Fruit fly (Drosophila melanogaster) whole organism, prepupa: ENCODE results near the gene CG13012.
A peak's percentile ranks its signal among the peaks of the same experiment; 100 is the strongest.

Source experiments
- Blimp-1 ChIP-seq: fragments of 200-800 bp; sonication (Bioruptor generic); optimal IDR thresholded peaks from 3 replicates; lab custom pipeline; 2017; ENCODE audit warnings: missing biosample characterization, missing genetic modification characterization, mild to moderate bottlenecking, moderate library complexity, missing genetic modification reagents
- CG10669 ChIP-seq: fragments of 200-800 bp; sonication (Bioruptor generic); optimal IDR thresholded peaks from 3 replicates; lab custom pipeline; 2018; ENCODE audit warnings: missing biosample characterization, mild to moderate bottlenecking, missing genetic modification characterization, moderate library complexity
- CG11294 ChIP-seq: fragments of 200-800 bp; sonication (Bioruptor generic); IDR thresholded peaks from 2 replicates; pipeline ENCODE4 v1.3.6; 2022; ENCODE audit warnings: missing biosample characterization, missing genetic modification characterization
- CG11762 ChIP-seq: fragments of 200-800 bp; sonication (Bioruptor generic); optimal IDR thresholded peaks from 3 replicates; lab custom pipeline; 2016; ENCODE audit warnings: missing biosample characterization, missing genetic modification characterization; ENCODE audit not compliant: insufficient read depth
- CG11902 ChIP-seq: fragments of 200-800 bp; sonication (Bioruptor generic); optimal IDR thresholded peaks from 3 replicates; lab custom pipeline; 2016; ENCODE audit warnings: missing biosample characterization, missing genetic modification characterization
- CG15336 ChIP-seq: fragments of 200-800 bp; sonication (Bioruptor generic); IDR thresholded peaks from 2 replicates; pipeline ENCODE4 v1.3.6; 2022; ENCODE audit warnings: missing biosample characterization, missing genetic modification characterization
- CG1621 ChIP-seq: fragments of 200-800 bp; sonication (Bioruptor generic); optimal IDR thresholded peaks from 3 replicates; lab custom pipeline; 2018; ENCODE audit warnings: missing biosample characterization, mild to moderate bottlenecking, missing genetic modification characterization
- CG16779 ChIP-seq: fragments of 200-800 bp; sonication (Bioruptor generic); optimal IDR thresholded peaks from 3 replicates; lab custom pipeline; 2017; ENCODE audit warnings: missing biosample characterization, mild to moderate bottlenecking, missing genetic modification characterization
- CG3032 ChIP-seq: fragments of 200-800 bp; optimal IDR thresholded peaks from 2 replicates; lab custom pipeline; 2019; ENCODE audit warnings: missing biosample characterization, mild to moderate bottlenecking, missing genetic modification characterization, moderate library complexity
- CG31627 ChIP-seq: fragments of 200-800 bp; sonication (Bioruptor generic); optimal IDR thresholded peaks from 3 replicates; lab custom pipeline; 2016; ENCODE audit warnings: missing biosample characterization, missing genetic modification characterization
- CG32006 ChIP-seq: fragments of 200-800 bp; sonication (Bioruptor generic); optimal IDR thresholded peaks from 3 replicates; lab custom pipeline; 2017; ENCODE audit warnings: missing biosample characterization, mild to moderate bottlenecking, missing genetic modification characterization
- CG34406 ChIP-seq: fragments of 200-800 bp; sonication (Bioruptor generic); optimal IDR thresholded peaks from 3 replicates; lab custom pipeline; 2016; ENCODE audit warnings: missing biosample characterization, missing genetic modification characterization
- CG3919 ChIP-seq: fragments of 200-800 bp; sonication (Bioruptor generic); optimal IDR thresholded peaks from 3 replicates; lab custom pipeline; 2016; ENCODE audit warnings: missing biosample characterization, missing genetic modification characterization
- CG4318 ChIP-seq: fragments of 200-800 bp; sonication (Bioruptor generic); optimal IDR thresholded peaks from 3 replicates; lab custom pipeline; 2017; ENCODE audit warnings: missing biosample characterization, mild to moderate bottlenecking, missing genetic modification characterization
- CG6163 ChIP-seq: fragments of 200-800 bp; sonication (Bioruptor generic); IDR thresholded peaks from 3 replicates; pipeline ENCODE4 v1.3.6; 2022; ENCODE audit warnings: missing biosample characterization, missing genetic modification characterization
- CG6792 ChIP-seq: fragments of 200-800 bp; sonication (Bioruptor generic); optimal IDR thresholded peaks from 3 replicates; lab custom pipeline; 2016; ENCODE audit warnings: missing biosample characterization, missing genetic modification characterization
- CG6808 ChIP-seq: fragments of 200-800 bp; sonication (Bioruptor generic); optimal IDR thresholded peaks from 3 replicates; lab custom pipeline; 2017; ENCODE audit warnings: missing biosample characterization, missing genetic modification characterization, mild to moderate bottlenecking, moderate library complexity, missing genetic modification reagents
- CG6854 ChIP-seq: fragments of 200-800 bp; sonication (Bioruptor generic); optimal IDR thresholded peaks from 2 replicates; lab custom pipeline; 2017; ENCODE audit warnings: missing biosample characterization, mild to moderate bottlenecking, missing genetic modification characterization
- CG7368 ChIP-seq: fragments of 200-800 bp; sonication (Bioruptor generic); optimal IDR thresholded peaks from 3 replicates; lab custom pipeline; 2016; ENCODE audit warnings: missing biosample characterization, missing genetic modification characterization
- CG8119 ChIP-seq: fragments of 200-800 bp; sonication (Bioruptor generic); IDR thresholded peaks from 3 replicates; pipeline ENCODE4 v1.3.6; 2022; ENCODE audit warnings: missing biosample characterization, missing genetic modification characterization
- CG8319 ChIP-seq: fragments of 200-800 bp; sonication (Bioruptor generic); optimal IDR thresholded peaks from 3 replicates; lab custom pipeline; 2016; ENCODE audit warnings: missing biosample characterization, missing genetic modification characterization
- CG9139 ChIP-seq: fragments of 200-800 bp; sonication (Bioruptor generic); optimal IDR thresholded peaks from 3 replicates; lab custom pipeline; 2017; ENCODE audit warnings: missing biosample characterization, mild to moderate bottlenecking, missing genetic modification characterization
- Eip75B ChIP-seq: fragments of 200-800 bp; sonication (Bioruptor generic); optimal IDR thresholded peaks from 3 replicates; lab custom pipeline; 2016; ENCODE audit warnings: missing biosample characterization, missing genetic modification characterization
- Eip78C ChIP-seq: fragments of 200-800 bp; sonication (Bioruptor generic); peaks from one replicate; lab custom pipeline; 2016; ENCODE audit warnings: missing biosample characterization, missing genetic modification characterization
- Eip93F ChIP-seq: fragments of 200-800 bp; sonication (Bioruptor generic); optimal IDR thresholded peaks from 2 replicates; lab custom pipeline; 2016; ENCODE audit warnings: missing biosample characterization, mild to moderate bottlenecking, missing genetic modification characterization
- Gug ChIP-seq: fragments of 200-800 bp; sonication (Bioruptor generic); IDR thresholded peaks from 2 replicates; pipeline ENCODE4 v1.3.6; 2022; ENCODE audit warnings: missing biosample characterization, missing genetic modification characterization
- Hr38 ChIP-seq: sonication (Bioruptor generic); optimal IDR thresholded peaks from 2 replicates; lab custom pipeline; 2016; ENCODE audit warnings: missing biosample characterization, missing genetic modification characterization
- Lpt ChIP-seq: fragments of 200-800 bp; sonication (Bioruptor generic); optimal IDR thresholded peaks from 3 replicates; lab custom pipeline; 2016; ENCODE audit warnings: missing biosample characterization, missing genetic modification characterization
- Met ChIP-seq: fragments of 200-800 bp; sonication (Bioruptor generic); optimal IDR thresholded peaks from 3 replicates; lab custom pipeline; 2016; ENCODE audit warnings: missing biosample characterization, missing genetic modification characterization
- OdsH ChIP-seq: fragments of 200-800 bp; sonication (Bioruptor generic); optimal IDR thresholded peaks from 3 replicates; lab custom pipeline; 2016; ENCODE audit warnings: missing biosample characterization, missing genetic modification characterization
- Smox ChIP-seq: fragments of 200-800 bp; sonication (Bioruptor generic); optimal IDR thresholded peaks from 3 replicates; lab custom pipeline; 2016; ENCODE audit warnings: missing biosample characterization, missing genetic modification characterization
- Sox14 ChIP-seq: fragments of 200-800 bp; sonication (Bioruptor generic); optimal IDR thresholded peaks from 3 replicates; lab custom pipeline; 2016; ENCODE audit warnings: missing biosample characterization, missing genetic modification characterization
- Sox15 ChIP-seq: fragments of 200-800 bp; sonication (Bioruptor generic); optimal IDR thresholded peaks from 3 replicates; lab custom pipeline; 2016; ENCODE audit warnings: missing biosample characterization, missing genetic modification characterization
- achi ChIP-seq: fragments of 200-800 bp; sonication (Bioruptor generic); optimal IDR thresholded peaks from 3 replicates; lab custom pipeline; 2016; ENCODE audit warnings: missing biosample characterization, missing genetic modification characterization
- acj6 ChIP-seq: fragments of 200-800 bp; sonication (Bioruptor generic); optimal IDR thresholded peaks from 3 replicates; lab custom pipeline; 2016; ENCODE audit warnings: missing biosample characterization, missing genetic modification characterization
- cyc ChIP-seq: fragments of 200-800 bp; sonication (Bioruptor generic); optimal IDR thresholded peaks from 3 replicates; lab custom pipeline; 2016; ENCODE audit warnings: missing biosample characterization, missing genetic modification characterization
- dac ChIP-seq: fragments of 200-800 bp; sonication (Bioruptor generic); optimal IDR thresholded peaks from 2 replicates; lab custom pipeline; 2017; ENCODE audit warnings: missing biosample characterization, mild to moderate bottlenecking, missing genetic modification characterization
- dsx ChIP-seq: fragments of 200-800 bp; optimal IDR thresholded peaks from 3 replicates; lab custom pipeline; 2019; ENCODE audit warnings: missing biosample characterization, mild to moderate bottlenecking, missing genetic modification characterization, moderate library complexity; ENCODE audit not compliant: poor library complexity, severe bottlenecking
- esn ChIP-seq: fragments of 200-800 bp; sonication (Bioruptor generic); optimal IDR thresholded peaks from 2 replicates; lab custom pipeline; 2016; ENCODE audit warnings: missing biosample characterization, mild to moderate bottlenecking, missing genetic modification characterization, moderate library complexity
- fd59A ChIP-seq: fragments of 200-800 bp; sonication (Bioruptor generic); optimal IDR thresholded peaks from 2 replicates; lab custom pipeline; 2017; ENCODE audit warnings: missing biosample characterization, mild to moderate bottlenecking, missing genetic modification characterization, missing genetic modification reagents
- fd85E ChIP-seq: fragments of 200-800 bp; sonication (Bioruptor generic); optimal IDR thresholded peaks from 3 replicates; lab custom pipeline; 2016; ENCODE audit warnings: missing biosample characterization, missing genetic modification characterization
- fkh ChIP-seq: fragments of 200-800 bp; sonication (Bioruptor generic); optimal IDR thresholded peaks from 3 replicates; lab custom pipeline; 2017; ENCODE audit warnings: missing biosample characterization, mild to moderate bottlenecking, missing genetic modification characterization, moderate library complexity
- lz ChIP-seq: fragments of 200-800 bp; sonication (Bioruptor generic); optimal IDR thresholded peaks from 3 replicates; lab custom pipeline; 2016; ENCODE audit warnings: missing biosample characterization, missing genetic modification characterization
- net ChIP-seq: fragments of 200-800 bp; sonication (Bioruptor generic); optimal IDR thresholded peaks from 3 replicates; lab custom pipeline; 2016; ENCODE audit warnings: missing biosample characterization, missing genetic modification characterization
- pdm3 ChIP-seq: fragments of 200-800 bp; sonication (Bioruptor generic); optimal IDR thresholded peaks from 3 replicates; lab custom pipeline; 2016; ENCODE audit warnings: missing biosample characterization, missing genetic modification characterization
- salr ChIP-seq, 2 experiments: fragments of 200-800 bp; sonication (Bioruptor generic); optimal IDR thresholded peaks; 3 replicates each; lab custom pipeline; 2016 to 2018; ENCODE audit warnings: missing biosample characterization in 2 of 2, missing genetic modification characterization in 2 of 2, mild to moderate bottlenecking in 1 of 2
- ss ChIP-seq, 2 experiments: fragments of 200-800 bp; sonication (Bioruptor generic); optimal IDR thresholded peaks; 2 replicates in 1 of 2; 3 replicates in 1 of 2; lab custom pipeline; 2017 to 2018; ENCODE audit warnings: mild to moderate bottlenecking in 2 of 2, missing biosample characterization in 2 of 2, missing genetic modification characterization in 2 of 2, moderate library complexity in 1 of 2
- svp ChIP-seq: fragments of 200-800 bp; sonication (Bioruptor generic); peaks from one replicate; lab custom pipeline; 2016; ENCODE audit warnings: missing biosample characterization, missing genetic modification characterization
- topi ChIP-seq: fragments of 200-800 bp; sonication (Bioruptor generic); optimal IDR thresholded peaks from 3 replicates; lab custom pipeline; 2016; ENCODE audit warnings: missing biosample characterization, missing genetic modification characterization

The CG13012 gene

DNA sequence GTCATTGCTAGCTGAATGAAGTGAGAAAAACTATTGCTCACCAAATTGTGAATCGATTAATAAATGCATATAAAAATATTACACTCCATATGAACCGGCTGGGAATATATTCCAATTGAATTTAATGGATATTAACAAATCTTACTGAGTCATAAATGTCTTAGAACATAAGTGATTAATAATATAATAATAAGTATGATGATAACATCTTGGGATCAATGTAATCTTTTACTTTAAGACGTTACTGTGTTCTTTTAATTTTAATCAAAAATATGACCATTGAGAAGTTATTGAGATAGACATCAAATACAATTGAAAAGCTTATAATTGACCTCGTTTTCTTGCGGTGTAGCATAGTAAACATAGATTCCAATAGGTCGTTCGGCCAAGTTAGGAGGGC, 15.8 kb upstream of the CG13012 start:
- TF ChIP-seq Sox15 (GFP tag; lab: Kevin White, UChicago): no peak
- no peak for TF ChIP-seq CG10669
- TF ChIP-seq Eip93F (GFP tag; lab: Kevin White, UChicago): no peak
- TF ChIP-seq CG32006: peak; percentile 43
- TF ChIP-seq fd59A: no peak
- no peak for TF ChIP-seq Sox14 (GFP tag; lab: Kevin White, UChicago)
- peak; percentile 9 for TF ChIP-seq Eip78C
- no peak for TF ChIP-seq Hr38
- no peak for TF ChIP-seq ss (GFP tag; optimal IDR thresholded peaks at IDR 0.05; lab: Kevin White, UChicago)
- TF ChIP-seq OdsH (GFP tag; lab: Kevin White, UChicago): no peak
- no peak for TF ChIP-seq CG3032 (tag; lab: Kevin White, UChicago)
- TF ChIP-seq CG4318 (GFP tag; lab: Kevin White, UChicago): no peak
- no peak for TF ChIP-seq lz (GFP tag; lab: Kevin White, UChicago)
- no peak for TF ChIP-seq CG6792 (GFP tag; lab: Kevin White, UChicago)
- no peak for TF ChIP-seq CG11294
- no peak for TF ChIP-seq Smox (GFP tag; lab: Kevin White, UChicago)
- TF ChIP-seq Lpt (GFP tag; lab: Kevin White, UChicago): peak; percentile 7
- TF ChIP-seq Eip75B (GFP tag; lab: Kevin White, UChicago): no peak
- no peak for TF ChIP-seq CG8319 (GFP tag; lab: Kevin White, UChicago)
- peak; percentile 42 for TF ChIP-seq fkh
- TF ChIP-seq Met (GFP tag; lab: Kevin White, UChicago): no peak
- TF ChIP-seq achi (GFP tag; lab: Kevin White, UChicago): no peak
- TF ChIP-seq svp (GFP tag; lab: Kevin White, UChicago): no peak
- no peak for TF ChIP-seq CG6808
- no peak for TF ChIP-seq CG31627 (GFP tag; lab: Kevin White, UChicago)
- no peak for TF ChIP-seq CG6854 (GFP tag; lab: Kevin White, UChicago)

DNA sequence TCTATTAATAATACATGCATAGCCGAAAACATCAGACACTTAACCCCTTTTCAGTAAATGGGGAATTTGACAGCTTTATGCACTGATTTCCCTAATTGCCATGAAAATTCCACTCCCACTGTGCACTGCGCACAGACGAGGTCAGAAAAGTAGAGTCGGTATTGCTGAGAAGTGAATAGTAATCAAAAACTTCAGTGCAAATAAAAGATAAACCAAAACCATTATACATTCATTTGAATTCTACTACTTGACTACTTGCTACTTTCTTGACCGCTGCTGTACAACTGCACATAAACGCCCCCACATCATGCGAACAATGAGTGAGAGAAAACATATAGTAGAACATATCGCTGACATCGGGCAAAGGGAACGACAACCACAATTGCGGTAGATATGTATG, 14.9 kb upstream of the CG13012 start:
- TF ChIP-seq Hr38 (no peak), Smox (GFP tag; lab: Kevin White, UChicago) (peak; percentile 61), Met (GFP tag; lab: Kevin White, UChicago) (peak; percentile 58), CG8319 (GFP tag; lab: Kevin White, UChicago) (peak; percentile 39), CG3919 (GFP tag; lab: Kevin White, UChicago) (peak; percentile 78), Sox15 (GFP tag; lab: Kevin White, UChicago) (peak; percentile 59), Gug (peak; percentile 86), CG9139 (peak; percentile 11), CG32006 (peak; percentile 84), dsx (GFP tag; lab: Kevin White, UChicago) (peak; percentile 50), esn (GFP tag; lab: Kevin White, UChicago) (peak; percentile 65), Blimp-1 (no peak), net (GFP tag; lab: Kevin White, UChicago) (peak; percentile 76), CG11902 (GFP tag; lab: Kevin White, UChicago) (peak; percentile 51), pdm3 (peak; percentile 79), Lpt (GFP tag; lab: Kevin White, UChicago) (peak; percentile 80), CG10669 (peak; percentile 67), CG34406 (GFP tag; lab: Kevin White, UChicago) (peak; percentile 52), CG8119 (peak; percentile 85), CG7368 (GFP tag; lab: Kevin White, UChicago) (peak; percentile 64), CG6163 (GFP tag; lab: Robert Waterston, UW) (peak; percentile 87), fd85E (GFP tag; lab: Kevin White, UChicago) (no peak), CG16779 (peak; percentile 51), Eip78C (peak; percentile 93), CG1621 (tag; lab: Kevin White, UChicago) (peak; percentile 61), CG15336 (GFP tag; lab: Robert Waterston, UW) (peak; percentile 88), acj6 (GFP tag; lab: Kevin White, UChicago) (peak; percentile 78), dac (peak; percentile 68), cyc (GFP tag; lab: Kevin White, UChicago) (peak; percentile 72), lz (GFP tag; lab: Kevin White, UChicago) (peak; percentile 63), topi (GFP tag; lab: Kevin White, UChicago) (peak; percentile 73), Eip93F (GFP tag; lab: Kevin White, UChicago) (no peak), CG11762 (GFP tag; lab: Kevin White, UChicago) (peak; percentile 41), CG31627 (GFP tag; lab: Kevin White, UChicago) (peak; percentile 80), CG6854 (GFP tag; lab: Kevin White, UChicago) (no peak), Sox14 (GFP tag; lab: Kevin White, UChicago) (peak; percentile 80), salr (GFP tag; optimal IDR thresholded peaks at IDR 0.05; lab: Kevin White, UChicago) (peak; percentile 33 to 70), CG6792 (GFP tag; lab: Kevin White, UChicago) (peak; percentile 61)
